Fruit fly (Drosophila melanogaster) whole organism, wandering third instar larva: ENCODE measurements around the gene CG34265.
A peak's percentile ranks its signal among the peaks of the same experiment; 100 is the strongest.

Source experiments
- Abd-B ChIP-seq: fragments of >200 bp; optimal IDR thresholded peaks from 2 replicates; lab custom pipeline; 2017; ENCODE audit warnings: missing biosample characterization, missing genetic modification characterization
- CG32264 ChIP-seq: fragments of 200-800 bp; sonication (Bioruptor generic); optimal IDR thresholded peaks from 2 replicates; lab custom pipeline; 2016; ENCODE audit warnings: missing biosample characterization, missing genetic modification characterization
- CG9705 ChIP-seq: fragments of 200-800 bp; sonication (Bioruptor generic); optimal IDR thresholded peaks from 2 replicates; lab custom pipeline; 2018; ENCODE audit warnings: missing biosample characterization, mild to moderate bottlenecking, missing genetic modification characterization
- CrebA ChIP-seq: fragments of 200-800 bp; sonication (Bioruptor generic); optimal IDR thresholded peaks from 2 replicates; lab custom pipeline; 2016; ENCODE audit warnings: missing biosample characterization, mild to moderate bottlenecking, missing genetic modification characterization, borderline replicate concordance
- Dfd ChIP-seq: fragments of >200 bp; optimal IDR thresholded peaks from 2 replicates; lab custom pipeline; 2017; ENCODE audit warnings: missing biosample characterization, missing genetic modification characterization
- Dif ChIP-seq: fragments of 200-275, 200-300 bp; sonication (Bioruptor generic); optimal IDR thresholded peaks from 2 replicates; lab custom pipeline; 2018; ENCODE audit warnings: missing biosample characterization, missing genetic modification characterization; ENCODE audit not compliant: partially characterized antibody
- GATAd ChIP-seq: sonication (Bioruptor generic); optimal IDR thresholded peaks from 2 replicates; lab custom pipeline; 2016; ENCODE audit warnings: missing biosample characterization, missing genetic modification characterization
- HLH106 ChIP-seq: fragments of 200-800 bp; optimal IDR thresholded peaks from 3 replicates; lab custom pipeline; 2019; ENCODE audit warnings: missing biosample characterization, mild to moderate bottlenecking, missing genetic modification characterization, moderate library complexity
- Hnf4 ChIP-seq: fragments of 200-800 bp; sonication (Bioruptor generic); optimal IDR thresholded peaks from 2 replicates; lab custom pipeline; 2016; ENCODE audit warnings: missing biosample characterization, mild to moderate bottlenecking, missing genetic modification characterization
- Hr78 ChIP-seq: fragments of >200 bp; optimal IDR thresholded peaks from 2 replicates; lab custom pipeline; 2017; ENCODE audit warnings: missing biosample characterization, missing genetic modification characterization
- Hr83 ChIP-seq: fragments of 200-300 bp; sonication (Bioruptor generic); optimal IDR thresholded peaks from 2 replicates; lab custom pipeline; 2016; ENCODE audit warnings: missing biosample characterization, mild to moderate bottlenecking, missing genetic modification characterization, moderate library complexity; ENCODE audit not compliant: poor library complexity, severe bottlenecking
- Jra ChIP-seq: sonication (Bioruptor generic); optimal IDR thresholded peaks from 2 replicates; lab custom pipeline; 2016; ENCODE audit warnings: missing biosample characterization, missing genetic modification characterization
- Mio ChIP-seq: sonication (Bioruptor generic); optimal IDR thresholded peaks from 2 replicates; lab custom pipeline; 2016; ENCODE audit warnings: missing biosample characterization, missing genetic modification characterization
- Myc ChIP-seq: fragments of >200 bp; optimal IDR thresholded peaks from 2 replicates; lab custom pipeline; 2017
- N ChIP-seq: fragments of >200 bp; optimal IDR thresholded peaks from 2 replicates; lab custom pipeline; 2018; ENCODE audit warnings: missing biosample characterization, missing external identifiers, missing genetic modification characterization
- OdsH ChIP-seq: fragments of 200-800 bp; sonication (Bioruptor generic); optimal IDR thresholded peaks from 2 replicates; lab custom pipeline; 2016; ENCODE audit warnings: missing biosample characterization, mild to moderate bottlenecking, missing genetic modification characterization
- Rel ChIP-seq, 2 experiments: fragments of 200-800 bp; sonication (Bioruptor generic) in 1 of 2; optimal IDR thresholded peaks; 2 replicates in 1 of 2; 3 replicates in 1 of 2; lab custom pipeline; 2016 to 2019; ENCODE audit warnings: mild to moderate bottlenecking in 2 of 2, missing biosample characterization in 2 of 2, missing genetic modification characterization in 2 of 2, moderate library complexity in 1 of 2
- Sp1 ChIP-seq: fragments of 200-800 bp; sonication (Bioruptor generic); optimal IDR thresholded peaks from 3 replicates; lab custom pipeline; 2019; ENCODE audit warnings: missing biosample characterization, mild to moderate bottlenecking, missing genetic modification characterization, moderate library complexity
- Vsx2 ChIP-seq: fragments of 200-300, 225-300 bp; sonication (Bioruptor generic); optimal IDR thresholded peaks from 2 replicates; lab custom pipeline; 2018; ENCODE audit warnings: missing biosample characterization, missing genetic modification characterization; ENCODE audit not compliant: partially characterized antibody
- br ChIP-seq: fragments of 200-800 bp; sonication (Bioruptor generic); optimal IDR thresholded peaks from 2 replicates; lab custom pipeline; 2016; ENCODE audit warnings: missing biosample characterization, missing genetic modification characterization
- brk ChIP-seq: fragments of 200-800 bp; sonication (Bioruptor generic); optimal IDR thresholded peaks from 2 replicates; lab custom pipeline; 2016; ENCODE audit warnings: missing biosample characterization, mild to moderate bottlenecking, missing genetic modification characterization
- dl ChIP-seq, 2 experiments: fragments of 175-275, 200-275 bp in 1 of 2; fragments of 200-275 bp in 1 of 2; sonication (Bioruptor generic); optimal IDR thresholded peaks; lab custom pipeline; 2018; ENCODE audit warnings: mild to moderate bottlenecking in 2 of 2, missing biosample characterization in 2 of 2, missing genetic modification characterization in 2 of 2, moderate library complexity in 2 of 2; ENCODE audit not compliant: partially characterized antibody in 2 of 2, insufficient read depth in 1 of 2
- dmrt93B ChIP-seq: fragments of 200-800 bp; sonication (Bioruptor generic); optimal IDR thresholded peaks from 2 replicates; lab custom pipeline; 2018; ENCODE audit warnings: missing biosample characterization, mild to moderate bottlenecking, missing genetic modification characterization
- dsf ChIP-seq: sonication (Bioruptor generic); optimal IDR thresholded peaks from 2 replicates; lab custom pipeline; 2016; ENCODE audit warnings: missing biosample characterization, missing genetic modification characterization, borderline replicate concordance
- ey ChIP-seq: fragments of 200-800 bp; sonication (Bioruptor generic); optimal IDR thresholded peaks from 2 replicates; lab custom pipeline; 2016; ENCODE audit warnings: missing biosample characterization, missing genetic modification characterization
- foxo ChIP-seq, 2 experiments: fragments of 200-800 bp; sonication (Bioruptor generic); optimal IDR thresholded peaks; 2 replicates in 1 of 2; 3 replicates in 1 of 2; lab custom pipeline; 2016 to 2017; ENCODE audit warnings: missing biosample characterization in 2 of 2, missing genetic modification characterization in 2 of 2
- fru ChIP-seq: fragments of 200-800 bp; sonication (Bioruptor generic); optimal IDR thresholded peaks from 3 replicates; lab custom pipeline; 2016; ENCODE audit warnings: missing biosample characterization, mild to moderate bottlenecking, missing genetic modification characterization
- h ChIP-seq: fragments of 200-800 bp; sonication (Bioruptor generic); optimal IDR thresholded peaks from 3 replicates; lab custom pipeline; 2016; ENCODE audit warnings: missing biosample characterization, mild to moderate bottlenecking, missing genetic modification characterization
- jim ChIP-seq: fragments of 175-275, 200-325 bp; sonication (Bioruptor generic); optimal IDR thresholded peaks from 2 replicates; lab custom pipeline; 2016; ENCODE audit warnings: missing biosample characterization, mild to moderate bottlenecking, missing genetic modification characterization
- lola ChIP-seq: fragments of >200 bp; optimal IDR thresholded peaks from 2 replicates; lab custom pipeline; 2017; ENCODE audit warnings: missing biosample characterization, missing genetic modification characterization
- pan ChIP-seq: fragments of >200 bp; optimal IDR thresholded peaks from 2 replicates; lab custom pipeline; 2017
- psq ChIP-seq: fragments of 200-800 bp; sonication (Bioruptor generic); optimal IDR thresholded peaks from 3 replicates; lab custom pipeline; 2017; ENCODE audit warnings: missing biosample characterization, mild to moderate bottlenecking, missing genetic modification characterization, moderate library complexity
- rgr ChIP-seq: fragments of 200-800 bp; sonication (Bioruptor generic); optimal IDR thresholded peaks from 3 replicates; lab custom pipeline; 2016; ENCODE audit warnings: missing biosample characterization, mild to moderate bottlenecking, missing genetic modification characterization
- sage ChIP-seq: fragments of 200-800 bp; sonication (Bioruptor generic); optimal IDR thresholded peaks from 2 replicates; lab custom pipeline; 2016; ENCODE audit warnings: missing biosample characterization, mild to moderate bottlenecking, missing genetic modification characterization
- sv ChIP-seq: fragments of 200-800 bp; sonication (Bioruptor generic); optimal IDR thresholded peaks from 3 replicates; lab custom pipeline; 2016; ENCODE audit warnings: missing biosample characterization, missing genetic modification characterization
- tai ChIP-seq: sonication (Bioruptor generic); optimal IDR thresholded peaks from 2 replicates; lab custom pipeline; 2016; ENCODE audit warnings: missing biosample characterization, missing genetic modification characterization
- usp ChIP-seq: fragments of >200 bp; optimal IDR thresholded peaks from 2 replicates; lab custom pipeline; 2017; ENCODE audit warnings: missing biosample characterization, missing genetic modification characterization
- woc ChIP-seq: sonication (Bioruptor generic); optimal IDR thresholded peaks from 2 replicates; lab custom pipeline; 2016; ENCODE audit warnings: missing biosample characterization, mild to moderate bottlenecking, missing genetic modification characterization

Gene CG34265

dm6 chr3L:3241368-3241640, 27.0 kb upstream of the CG34265 start:
- TF ChIP-seq Hnf4, result no peak
- TF ChIP-seq pan, result no peak
- no peak for TF ChIP-seq sage
- TF ChIP-seq lola (GFP tag; lab: Kevin White, UChicago), result peak; percentile 3
- TF ChIP-seq dmrt93B (GFP tag; lab: Kevin White, UChicago), result no peak
- no peak for TF ChIP-seq dl (GFP tag; optimal IDR thresholded peaks at IDR 0.05; lab: Kevin White, UChicago; ENCODE audit: insufficient read depth in 1 of 2, partially characterized antibody in 2 of 2)

- TF ChIP-seq GATAd (no peak), HLH106 (tag; lab: Kevin White, UChicago) (no peak), rgr (GFP tag; lab: Kevin White, UChicago) (no peak), sv (GFP tag; lab: Kevin White, UChicago) (no peak), Hr78 (GFP tag; lab: Kevin White, UChicago) (no peak), dl (GFP tag; optimal IDR thresholded peaks at IDR 0.05; lab: Kevin White, UChicago; ENCODE audit: insufficient read depth in 1 of 2, partially characterized antibody in 2 of 2) (peak in 1 of 2 experiments; percentile 52), CrebA (peak; percentile 44), Vsx2 (no peak), CG9705 (GFP tag; lab: Kevin White, UChicago) (no peak), foxo (GFP tag; optimal IDR thresholded peaks at IDR 0.05; lab: Kevin White, UChicago) (no peak), Hnf4 (no peak), OdsH (GFP tag; lab: Kevin White, UChicago) (no peak), Mio (GFP tag; lab: Kevin White, UChicago) (no peak), lola (GFP tag; lab: Kevin White, UChicago) (no peak), sage (no peak), Myc (lab: Kevin White, UChicago) (no peak), psq (GFP tag; lab: Kevin White, UChicago) (peak; percentile 55), tai (GFP tag; lab: Kevin White, UChicago) (no peak), dsf (GFP tag; lab: Kevin White, UChicago) (no peak), fru (GFP tag; lab: Kevin White, UChicago) (peak; percentile 65), br (peak; percentile 22), Dfd (no peak), woc (GFP tag; lab: Kevin White, UChicago) (no peak), Abd-B (GFP tag; lab: Kevin White, UChicago) (no peak), brk (GFP tag; lab: Kevin White, UChicago) (no peak), jim (peak; percentile 68), Rel (GFP tag; optimal IDR thresholded peaks at IDR 0.05; lab: Kevin White, UChicago) (no peak), Rel (tag; optimal IDR thresholded peaks at IDR 0.05; lab: Kevin White, UChicago) (no peak), Jra (GFP tag; lab: Kevin White, UChicago) (peak; percentile 8), ey (GFP tag; lab: Kevin White, UChicago) (no peak), h (GFP tag; lab: Kevin White, UChicago) (no peak), Dif (GFP tag; lab: Kevin White, UChicago) (peak; percentile 76), CG32264 (no peak), N (GFP tag; lab: Kevin White, UChicago) (no peak), pan (no peak), dmrt93B (GFP tag; lab: Kevin White, UChicago) (no peak), Sp1 (GFP tag; lab: Kevin White, UChicago) (peak; percentile 12), usp (GFP tag; lab: Kevin White, UChicago) (no peak), Hr83 (GFP tag; lab: Kevin White, UChicago) (no peak)
Observed at dm6 chr3L:3242121-3243083, 25.9 kb upstream of the CG34265 start.
